In genomic region chr3L:21617354-21617753, dm6 we compare ENCODE assay signal across 1 fruit fly cellular context.
TF ChIP-seq lines count a peak whose summit lies in the region.

Gene S1P (minus strand): TSS chr3L:21617376.
Gene CG11307 (plus strand): TSS chr3L:21617623.

TF ChIP-seq in whole organism, embryonic, 481 proteins besides CTCF, POLR2A, EP300 and RAD21 (continued from another document and continues in another):
- TF ChIP-seq Vsx1 (GFP tag; optimal IDR thresholded peaks at IDR 0.05; lab: Kevin White, UChicago) = peak; percentile 87
- peak; percentile 31 for TF ChIP-seq Lhr (GFP tag; optimal IDR thresholded peaks at IDR 0.05; lab: Kevin White, UChicago)
- TF ChIP-seq twi (tag; optimal IDR thresholded peaks at IDR 0.05; lab: Kevin White, UChicago) = no peak
- TF ChIP-seq CG17385 (GFP tag; optimal IDR thresholded peaks at IDR 0.05; lab: Kevin White, UChicago) = no peak
- TF ChIP-seq CG30020 (tag; optimal IDR thresholded peaks at IDR 0.05; lab: Kevin White, UChicago) = peak; percentile 44
- no peak for TF ChIP-seq eve (GFP tag; optimal IDR thresholded peaks at IDR 0.05; lab: Kevin White, UChicago)
- no peak for TF ChIP-seq wek (GFP tag; optimal IDR thresholded peaks at IDR 0.05; lab: Kevin White, UChicago)
- TF ChIP-seq CG11093 (GFP tag; IDR thresholded peaks at IDR 0.05; lab: Robert Waterston, UW) = no peak
- no peak for TF ChIP-seq CG32532 (GFP tag; IDR thresholded peaks at IDR 0.05; lab: Robert Waterston, UW)
- TF ChIP-seq vvl (GFP tag; IDR thresholded peaks at IDR 0.05; lab: Robert Waterston, UW) = no peak
- TF ChIP-seq D19A (tag; optimal IDR thresholded peaks at IDR 0.05; lab: Kevin White, UChicago) = no peak
- TF ChIP-seq BEAF-32 (GFP tag; optimal IDR thresholded peaks at IDR 0.05; lab: Kevin White, UChicago) = peak; percentile 34
- no peak for TF ChIP-seq nom (GFP tag; optimal IDR thresholded peaks at IDR 0.05; lab: Kevin White, UChicago)
- TF ChIP-seq dati (GFP tag; IDR thresholded peaks at IDR 0.05; lab: Robert Waterston, UW) = no peak
- TF ChIP-seq HLH4C (GFP tag; IDR thresholded peaks at IDR 0.05; lab: Robert Waterston, UW; ENCODE audit: partially characterized antibody) = no peak
- TF ChIP-seq Rfx (GFP tag; IDR thresholded peaks at IDR 0.05; lab: Robert Waterston, UW) = no peak
- TF ChIP-seq CG9797 (GFP tag; optimal IDR thresholded peaks at IDR 0.05; lab: Kevin White, UChicago) = peak; percentile 75
- no peak for TF ChIP-seq sens (GFP tag; lab: Kevin White, UChicago)
- TF ChIP-seq kni (GFP tag; optimal IDR thresholded peaks at IDR 0.05; lab: Kevin White, UChicago) = no peak
- TF ChIP-seq Sry-δ (GFP tag; optimal IDR thresholded peaks at IDR 0.05; lab: Kevin White, UChicago) = peak; percentile 15
- TF ChIP-seq pan (optimal IDR thresholded peaks at IDR 0.05; lab: Kevin White, UChicago) = no peak
- no peak for TF ChIP-seq pan (GFP tag; optimal IDR thresholded peaks at IDR 0.05 in 1 of 2, IDR thresholded peaks at IDR 0.05 in 1 of 2)
- no peak for TF ChIP-seq CG4360 (GFP tag; IDR thresholded peaks at IDR 0.05; lab: Robert Waterston, UW)
- TF ChIP-seq Dip2 (GFP tag; IDR thresholded peaks at IDR 0.05; lab: Robert Waterston, UW) = no peak
- TF ChIP-seq CG11504 (tag; optimal IDR thresholded peaks at IDR 0.05; lab: Kevin White, UChicago) = no peak
- TF ChIP-seq chm (GFP tag; IDR thresholded peaks at IDR 0.05; lab: Robert Waterston, UW) = no peak
- no peak for TF ChIP-seq dimm (GFP tag; IDR thresholded peaks at IDR 0.05; lab: Robert Waterston, UW)
- TF ChIP-seq Ptx1 (GFP tag; IDR thresholded peaks at IDR 0.05; lab: Robert Waterston, UW) = no peak
- no peak for TF ChIP-seq CG6272 (GFP tag; IDR thresholded peaks at IDR 0.05; lab: Robert Waterston, UW)
- no peak for TF ChIP-seq croc (GFP tag; conservative IDR thresholded peaks at IDR 0.05; lab: Robert Waterston, UW)
- TF ChIP-seq CHES-1-like (GFP tag; optimal IDR thresholded peaks at IDR 0.05; lab: Kevin White, UChicago) = no peak
- no peak for TF ChIP-seq CG12219 (GFP tag; optimal IDR thresholded peaks at IDR 0.05; lab: Kevin White, UChicago)
- TF ChIP-seq CG14965 (GFP tag; optimal IDR thresholded peaks at IDR 0.05; lab: Kevin White, UChicago; ENCODE audit: borderline replicate concordance) = no peak
- no peak for TF ChIP-seq CG17568 (GFP tag; optimal IDR thresholded peaks at IDR 0.05; lab: Kevin White, UChicago)
- no peak for TF ChIP-seq crol (GFP tag; IDR thresholded peaks at IDR 0.05; lab: Robert Waterston, UW)
- no peak for TF ChIP-seq ftz-f1 (GFP tag; optimal IDR thresholded peaks at IDR 0.05; lab: Kevin White, UChicago)
- TF ChIP-seq gem (tag; optimal IDR thresholded peaks at IDR 0.05; lab: Kevin White, UChicago) = no peak
- TF ChIP-seq Nf-YB (GFP tag; optimal IDR thresholded peaks at IDR 0.05; lab: Kevin White, UChicago) = no peak
- no peak for TF ChIP-seq CG7839 (tag; optimal IDR thresholded peaks at IDR 0.05; lab: Kevin White, UChicago)
- TF ChIP-seq chinmo (GFP tag; IDR thresholded peaks at IDR 0.05; lab: Robert Waterston, UW; ENCODE audit: partially characterized antibody) = no peak
- no peak for TF ChIP-seq fd64A (GFP tag; optimal IDR thresholded peaks at IDR 0.05; lab: Kevin White, UChicago)
- no peak for TF ChIP-seq CG8765 (GFP tag; IDR thresholded peaks at IDR 0.05; lab: Robert Waterston, UW)
- TF ChIP-seq YL-1 (GFP tag; optimal IDR thresholded peaks at IDR 0.05; lab: Kevin White, UChicago) = peak; percentile 20
- no peak for TF ChIP-seq Rx (GFP tag; IDR thresholded peaks at IDR 0.05; lab: Robert Waterston, UW)
- TF ChIP-seq trem (tag; optimal IDR thresholded peaks at IDR 0.05; lab: Kevin White, UChicago) = peak; percentile 64
- no peak for TF ChIP-seq Hr78 (GFP tag; optimal IDR thresholded peaks at IDR 0.05; lab: Kevin White, UChicago)
- TF ChIP-seq slp2 (GFP tag; optimal IDR thresholded peaks at IDR 0.05; lab: Kevin White, UChicago) = no peak
- no peak for TF ChIP-seq CG17829 (tag; optimal IDR thresholded peaks at IDR 0.05; lab: Kevin White, UChicago)
- TF ChIP-seq psq (GFP tag; optimal IDR thresholded peaks at IDR 0.05; lab: Kevin White, UChicago) = no peak
- TF ChIP-seq ssp (GFP tag; IDR thresholded peaks at IDR 0.05; lab: Robert Waterston, UW) = no peak
- TF ChIP-seq Dp (GFP tag; optimal IDR thresholded peaks at IDR 0.05; lab: Kevin White, UChicago) = peak; percentile 35
- TF ChIP-seq gro (GFP tag; optimal IDR thresholded peaks at IDR 0.05; lab: Kevin White, UChicago) = no peak
- TF ChIP-seq seq (GFP tag; IDR thresholded peaks at IDR 0.05; lab: Robert Waterston, UW) = no peak
- TF ChIP-seq Myb (GFP tag; optimal IDR thresholded peaks at IDR 0.05; lab: Kevin White, UChicago) = peak; percentile 6
- peak; percentile 46 for TF ChIP-seq CG14710 (tag; optimal IDR thresholded peaks at IDR 0.05; lab: Kevin White, UChicago)
- no peak for TF ChIP-seq H15 (GFP tag; IDR thresholded peaks at IDR 0.05; lab: Robert Waterston, UW)
- TF ChIP-seq crc (GFP tag; optimal IDR thresholded peaks at IDR 0.05; lab: Kevin White, UChicago) = no peak
- TF ChIP-seq CG31441 (GFP tag; IDR thresholded peaks at IDR 0.05; lab: Robert Waterston, UW) = no peak
- TF ChIP-seq CG14014 (GFP tag; IDR thresholded peaks at IDR 0.05; lab: Robert Waterston, UW) = no peak
- TF ChIP-seq CG18764 (GFP tag; optimal IDR thresholded peaks at IDR 0.05; lab: Kevin White, UChicago) = no peak
- no peak for TF ChIP-seq CG12236 (GFP tag; optimal IDR thresholded peaks at IDR 0.05; lab: Kevin White, UChicago)
- TF ChIP-seq Oli (tag; optimal IDR thresholded peaks at IDR 0.05; lab: Kevin White, UChicago) = no peak
- no peak for TF ChIP-seq CG1647 (GFP tag; optimal IDR thresholded peaks at IDR 0.05; lab: Kevin White, UChicago)
- no peak for TF ChIP-seq CG8359 (GFP tag; optimal IDR thresholded peaks at IDR 0.05; lab: Kevin White, UChicago; ENCODE audit: borderline replicate concordance)
- TF ChIP-seq tgo (GFP tag; IDR thresholded peaks at IDR 0.05; lab: Robert Waterston, UW) = no peak
- TF ChIP-seq nerfin-2 (GFP tag; IDR thresholded peaks at IDR 0.05; lab: Robert Waterston, UW; ENCODE audit: partially characterized antibody) = no peak
- TF ChIP-seq Jarid2 (GFP tag; optimal IDR thresholded peaks at IDR 0.05; lab: Kevin White, UChicago) = no peak
- no peak for TF ChIP-seq CG6683 (GFP tag; optimal IDR thresholded peaks at IDR 0.05; lab: Kevin White, UChicago)
- TF ChIP-seq CG11560 (tag; IDR thresholded peaks at IDR 0.05; lab: Robert Waterston, UW) = no peak
- no peak for TF ChIP-seq tap (tag; optimal IDR thresholded peaks at IDR 0.05; lab: Kevin White, UChicago)
- TF ChIP-seq BtbVII (GFP tag; optimal IDR thresholded peaks at IDR 0.05; lab: Kevin White, UChicago) = no peak
- no peak for TF ChIP-seq chif (GFP tag; optimal IDR thresholded peaks at IDR 0.05; lab: Kevin White, UChicago)
- TF ChIP-seq CG34422 (GFP tag; IDR thresholded peaks at IDR 0.05; lab: Robert Waterston, UW) = no peak
- no peak for TF ChIP-seq MESR4 (GFP tag; optimal IDR thresholded peaks at IDR 0.05; lab: Kevin White, UChicago)
- TF ChIP-seq schlank (tag; optimal IDR thresholded peaks at IDR 0.05; lab: Kevin White, UChicago) = no peak
- no peak for TF ChIP-seq unpg (GFP tag; optimal IDR thresholded peaks at IDR 0.05; lab: Kevin White, UChicago)
- no peak for TF ChIP-seq sqz (GFP tag; optimal IDR thresholded peaks at IDR 0.05; lab: Kevin White, UChicago)
- no peak for TF ChIP-seq ERR (GFP tag; optimal IDR thresholded peaks at IDR 0.05; lab: Kevin White, UChicago)
- no peak for TF ChIP-seq CG4282 (GFP tag; optimal IDR thresholded peaks at IDR 0.05; lab: Kevin White, UChicago)
- TF ChIP-seq CG2678 (tag; optimal IDR thresholded peaks at IDR 0.05; lab: Kevin White, UChicago) = no peak
- TF ChIP-seq ac (GFP tag; optimal IDR thresholded peaks at IDR 0.05; lab: Kevin White, UChicago) = no peak
- TF ChIP-seq NFAT (GFP tag; IDR thresholded peaks at IDR 0.05; lab: Robert Waterston, UW) = no peak
- TF ChIP-seq fd102C (GFP tag; optimal IDR thresholded peaks at IDR 0.05; lab: Kevin White, UChicago) = no peak
- no peak for TF ChIP-seq caup (GFP tag; optimal IDR thresholded peaks at IDR 0.05; lab: Kevin White, UChicago; ENCODE audit: severe bottlenecking)
- peak; percentile 37 for TF ChIP-seq pzg (GFP tag; optimal IDR thresholded peaks at IDR 0.05; lab: Kevin White, UChicago)
- TF ChIP-seq Hsf (GFP tag; optimal IDR thresholded peaks at IDR 0.05; lab: Kevin White, UChicago) = no peak
- TF ChIP-seq CG11696 (GFP tag; IDR thresholded peaks at IDR 0.05; lab: Robert Waterston, UW) = no peak
- no peak for TF ChIP-seq amos (GFP tag; IDR thresholded peaks at IDR 0.05; lab: Robert Waterston, UW; ENCODE audit: partially characterized antibody)
- TF ChIP-seq tll (GFP tag; optimal IDR thresholded peaks at IDR 0.05; lab: Kevin White, UChicago) = no peak
- TF ChIP-seq Kr (GFP tag; optimal IDR thresholded peaks at IDR 0.05; lab: Kevin White, UChicago) = no peak
- no peak for TF ChIP-seq klu (GFP tag; IDR thresholded peaks at IDR 0.05; lab: Robert Waterston, UW)
- TF ChIP-seq Hey (tag; optimal IDR thresholded peaks at IDR 0.05; lab: Kevin White, UChicago) = no peak
- no peak for TF ChIP-seq CG1024 (GFP tag; IDR thresholded peaks at IDR 0.05; lab: Robert Waterston, UW)
- no peak for TF ChIP-seq CG10431 (GFP tag; optimal IDR thresholded peaks at IDR 0.05; lab: Kevin White, UChicago)
- no peak for TF ChIP-seq maf-S (GFP tag; optimal IDR thresholded peaks at IDR 0.05; lab: Kevin White, UChicago)
- no peak for TF ChIP-seq CG12391 (tag; optimal IDR thresholded peaks at IDR 0.05; lab: Kevin White, UChicago)
- TF ChIP-seq Nf-YC (tag; optimal IDR thresholded peaks at IDR 0.05; lab: Kevin White, UChicago) = no peak
- no peak for TF ChIP-seq CG11723 (GFP tag; optimal IDR thresholded peaks at IDR 0.05; lab: Kevin White, UChicago)
- no peak for TF ChIP-seq CG2712 (tag; optimal IDR thresholded peaks at IDR 0.05; lab: Kevin White, UChicago)
- TF ChIP-seq CkIIα-i1 (GFP tag; IDR thresholded peaks at IDR 0.05; lab: Robert Waterston, UW) = no peak
- no peak for TF ChIP-seq al (GFP tag; IDR thresholded peaks at IDR 0.05; lab: Robert Waterston, UW)
- no peak for TF ChIP-seq CG7987 (GFP tag; optimal IDR thresholded peaks at IDR 0.05; lab: Kevin White, UChicago)
- TF ChIP-seq E2f2 (GFP tag; IDR thresholded peaks at IDR 0.05; lab: Robert Waterston, UW) = peak; percentile 52
- TF ChIP-seq CG17361 (GFP tag; IDR thresholded peaks at IDR 0.05; lab: Robert Waterston, UW) = no peak
- TF ChIP-seq CG18476 (GFP tag; optimal IDR thresholded peaks at IDR 0.05; lab: Kevin White, UChicago) = no peak
- peak in 1 of 3 experiments; percentile 11 for TF ChIP-seq lola (GFP tag; optimal IDR thresholded peaks at IDR 0.05; lab: Kevin White, UChicago)
- no peak for TF ChIP-seq CG9932 (GFP tag; IDR thresholded peaks at IDR 0.05; lab: Robert Waterston, UW)
- no peak for TF ChIP-seq tna (GFP tag; IDR thresholded peaks at IDR 0.05; lab: Robert Waterston, UW; ENCODE audit: partially characterized antibody)
- no peak; the same call in 1 of the 2 replicates for TF ChIP-seq CG13287 (GFP tag; IDR thresholded peaks at IDR 0.05; lab: Robert Waterston, UW; ENCODE audit: partially characterized antibody)
- TF ChIP-seq zen2 (GFP tag; IDR thresholded peaks at IDR 0.05; lab: Robert Waterston, UW; ENCODE audit: partially characterized antibody) = no peak
- no peak for TF ChIP-seq CG12942 (GFP tag; optimal IDR thresholded peaks at IDR 0.05; lab: Kevin White, UChicago)
- no peak for TF ChIP-seq Dbx (GFP tag; IDR thresholded peaks at IDR 0.05; lab: Robert Waterston, UW)
- no peak for TF ChIP-seq CG9876 (GFP tag; optimal IDR thresholded peaks at IDR 0.05; lab: Kevin White, UChicago)
- no peak for TF ChIP-seq br (optimal IDR thresholded peaks at IDR 0.05; lab: Kevin White, UChicago)
- no peak for TF ChIP-seq hbn (GFP tag; IDR thresholded peaks at IDR 0.05; lab: Robert Waterston, UW; ENCODE audit: partially characterized antibody)
- TF ChIP-seq CG12659 (GFP tag; optimal IDR thresholded peaks at IDR 0.05; lab: Kevin White, UChicago) = peak; percentile 28
- no peak for TF ChIP-seq ase (GFP tag; IDR thresholded peaks at IDR 0.05; lab: Robert Waterston, UW)
- no peak for TF ChIP-seq CG1233 (GFP tag; optimal IDR thresholded peaks at IDR 0.05; lab: Kevin White, UChicago)
- TF ChIP-seq CG10267 (tag; optimal IDR thresholded peaks at IDR 0.05; lab: Kevin White, UChicago) = peak; percentile 36
- no peak for TF ChIP-seq CG18599 (GFP tag; optimal IDR thresholded peaks at IDR 0.05; lab: Kevin White, UChicago)
- no peak for TF ChIP-seq Xrp1 (GFP tag; IDR thresholded peaks at IDR 0.05; lab: Robert Waterston, UW)
- TF ChIP-seq nerfin-1 (tag; optimal IDR thresholded peaks at IDR 0.05; lab: Kevin White, UChicago) = peak; percentile 88
- TF ChIP-seq CG5953 (GFP tag; IDR thresholded peaks at IDR 0.05; lab: Robert Waterston, UW) = no peak
- no peak for TF ChIP-seq sens-2 (GFP tag; IDR thresholded peaks at IDR 0.05; lab: Robert Waterston, UW)
- no peak for TF ChIP-seq Xbp1 (GFP tag; optimal IDR thresholded peaks at IDR 0.05; lab: Kevin White, UChicago)
- no peak for TF ChIP-seq CG3163 (GFP tag; optimal IDR thresholded peaks at IDR 0.05; lab: Kevin White, UChicago)
- peak; percentile 15 to 88 for TF ChIP-seq crp (GFP tag; optimal IDR thresholded peaks at IDR 0.05; lab: Kevin White, UChicago)
- no peak for TF ChIP-seq CG10321 (GFP tag; IDR thresholded peaks at IDR 0.05; lab: Robert Waterston, UW)
- TF ChIP-seq sna (GFP tag; IDR thresholded peaks at IDR 0.05; lab: Robert Waterston, UW; ENCODE audit: partially characterized antibody) = no peak
- TF ChIP-seq CG3995 (GFP tag; optimal IDR thresholded peaks at IDR 0.05; lab: Kevin White, UChicago) = peak; percentile 26
- no peak for TF ChIP-seq so (GFP tag; IDR thresholded peaks at IDR 0.05; lab: Robert Waterston, UW)
- TF ChIP-seq C15 (GFP tag; IDR thresholded peaks at IDR 0.05; lab: Robert Waterston, UW) = no peak
- TF ChIP-seq CG10959 (GFP tag; IDR thresholded peaks at IDR 0.05; lab: Robert Waterston, UW) = no peak
- TF ChIP-seq bbx (GFP tag; IDR thresholded peaks at IDR 0.05; lab: Robert Waterston, UW; ENCODE audit: partially characterized antibody) = no peak
- TF ChIP-seq CG11456 (GFP tag; IDR thresholded peaks at IDR 0.05; lab: Robert Waterston, UW) = no peak
- TF ChIP-seq Gsc (GFP tag; IDR thresholded peaks at IDR 0.05; lab: Robert Waterston, UW) = no peak
- peak; percentile 98 for TF ChIP-seq sd (tag; optimal IDR thresholded peaks at IDR 0.05; lab: Kevin White, UChicago)
- TF ChIP-seq luna (GFP tag; optimal IDR thresholded peaks at IDR 0.05; lab: Kevin White, UChicago) = no peak
- no peak for TF ChIP-seq Atf-2 (GFP tag; optimal IDR thresholded peaks at IDR 0.05; lab: Kevin White, UChicago)
- TF ChIP-seq fd96Cb (tag; optimal IDR thresholded peaks at IDR 0.05; lab: Kevin White, UChicago) = no peak
